Worm (Caenorhabditis elegans): ENCODE data around the gene msp-45.

DNA sequence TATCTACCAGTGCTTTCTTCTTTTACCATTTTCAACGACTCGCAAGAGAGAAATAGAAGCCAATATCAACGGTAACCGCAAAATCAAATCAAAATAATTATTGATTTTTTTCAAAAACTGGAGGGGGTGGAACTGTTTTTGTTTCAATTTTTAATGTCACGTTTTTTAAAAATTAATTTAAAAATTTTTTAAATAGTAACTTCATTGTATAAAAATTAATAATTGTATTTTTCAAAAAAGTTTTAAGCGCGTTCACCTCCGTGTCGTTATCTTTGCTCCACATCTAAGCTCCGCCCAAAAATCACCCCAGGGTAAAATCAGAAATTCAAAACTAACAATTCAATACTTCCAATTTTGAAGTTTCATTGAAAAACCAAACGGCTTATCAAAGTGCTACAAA, 4.2 kb upstream of the msp-45 start, which contains the start of gene C27D6.11:
- TF ChIP-seq ztf-11 (tag; optimal IDR thresholded peaks at IDR 0.05) (no peak), fkh-10 (GFP tag; optimal IDR thresholded peaks at IDR 0.05) (no peak), egl-27 (tag; optimal IDR thresholded peaks at IDR 0.05) (no peak), nhr-237 (tag; optimal IDR thresholded peaks at IDR 0.05) (no peak), zip-4 (GFP tag; optimal IDR thresholded peaks at IDR 0.05) (no peak), jun-1 (tag; optimal IDR thresholded peaks at IDR 0.05) (no peak)

Measured in whole organism, L1 larva.